Worm (Caenorhabditis elegans) whole organism, young adult: ENCODE measurements around the gene egl-20.

Experiments used
- C06A6.2 ChIP-seq: fragments of 200-800 bp; sonication (Bioruptor generic); conservative IDR thresholded peaks from 2 replicates; pipeline ENCODE4 v1.3.6; 2022; ENCODE audit warnings: missing genetic modification characterization, missing compliant biosample characterization
- F10E7.11 ChIP-seq: sonication (generic microtip); optimal IDR thresholded peaks from 2 replicates; lab custom pipeline; 2017; ENCODE audit warnings: mild to moderate bottlenecking, missing genetic modification characterization, moderate library complexity, missing compliant biosample characterization
- F55B11.4 ChIP-seq: sonication (generic microtip); optimal IDR thresholded peaks from 2 replicates; lab custom pipeline; 2016; ENCODE audit warnings: missing compliant biosample characterization, missing genetic modification characterization, borderline replicate concordance; ENCODE audit not compliant: insufficient read depth
- K12H6.12 ChIP-seq: fragments of 200-800 bp; sonication (Bioruptor generic); optimal IDR thresholded peaks from 2 replicates; lab custom pipeline; 2018; ENCODE audit warnings: mild to moderate bottlenecking, missing genetic modification characterization, missing compliant biosample characterization
- T07F8.4 ChIP-seq: sonication (generic microtip); optimal IDR thresholded peaks from 2 replicates; lab custom pipeline; 2016; ENCODE audit warnings: mild to moderate bottlenecking, missing genetic modification characterization, moderate library complexity, missing compliant biosample characterization
- T26A5.8 ChIP-seq: sonication (generic microtip); optimal IDR thresholded peaks from 2 replicates; lab custom pipeline; 2016; ENCODE audit warnings: missing genetic modification characterization, missing compliant biosample characterization
- Y53G8AR.9 ChIP-seq: fragments of 200-800 bp; sonication (Bioruptor generic); conservative IDR thresholded peaks from 2 replicates; pipeline ENCODE4 v1.3.6; 2022; ENCODE audit warnings: missing genetic modification reagents, missing genetic modification characterization, missing compliant biosample characterization
- ama-1 ChIP-seq, 3 experiments: fragments of 150-350 bp in 1 of 3; sonication (generic microtip) in 2 of 3; optimal IDR thresholded peaks; 2 replicates each; lab custom pipeline; 2014 to 2018; ENCODE audit warnings: missing biosample characterization in 2 of 3, missing genetic modification characterization in 2 of 3, missing genetic modification reagents in 2 of 3
- bed-1 ChIP-seq: fragments of 200-800 bp; sonication (Bioruptor generic); IDR thresholded peaks from 2 replicates; pipeline ENCODE4 v1.3.6; 2022; ENCODE audit warnings: missing genetic modification reagents, missing genetic modification characterization, missing compliant biosample characterization
- ccch-3 ChIP-seq: fragments of 200-800 bp; sonication (Bioruptor generic); optimal IDR thresholded peaks from 2 replicates; lab custom pipeline; 2018; ENCODE audit warnings: mild to moderate bottlenecking, missing genetic modification characterization, missing compliant biosample characterization
- ceh-27 ChIP-seq: fragments of 200-800 bp; sonication (Bioruptor generic); optimal IDR thresholded peaks from 2 replicates; lab custom pipeline; 2018; ENCODE audit warnings: mild to moderate bottlenecking, missing genetic modification characterization, moderate library complexity, missing compliant biosample characterization
- ceh-79 ChIP-seq: sonication (generic microtip); optimal IDR thresholded peaks from 2 replicates; lab custom pipeline; 2017; ENCODE audit warnings: mild to moderate bottlenecking, missing genetic modification characterization, missing compliant biosample characterization
- ceh-91 ChIP-seq: fragments of 200-800 bp; sonication (Bioruptor generic); IDR thresholded peaks from 2 replicates; pipeline ENCODE4 v1.3.6; 2022; ENCODE audit warnings: missing genetic modification reagents, missing genetic modification characterization, missing compliant biosample characterization
- dpff-1 ChIP-seq: sonication (generic microtip); optimal IDR thresholded peaks from 2 replicates; lab custom pipeline; 2017; ENCODE audit warnings: mild to moderate bottlenecking, missing genetic modification characterization, missing compliant biosample characterization
- dpl-1 ChIP-seq: fragments of 150-350 bp; optimal IDR thresholded peaks from 2 replicates; lab custom pipeline; 2014; ENCODE audit warnings: missing biosample characterization, missing genetic modification reagents, missing genetic modification characterization
- egrh-3 ChIP-seq: fragments of 200-800 bp; sonication (Bioruptor generic); IDR thresholded peaks from 2 replicates; pipeline ENCODE4 v1.3.6; 2022; ENCODE audit warnings: missing genetic modification reagents, missing genetic modification characterization, missing compliant biosample characterization
- ets-4 ChIP-seq: fragments of 200-800 bp; sonication (Bioruptor generic); optimal IDR thresholded peaks from 2 replicates; lab custom pipeline; 2018; ENCODE audit warnings: mild to moderate bottlenecking, missing genetic modification characterization, missing compliant biosample characterization
- gei-17 ChIP-seq: fragments of 200-800 bp; sonication (Bioruptor generic); optimal IDR thresholded peaks from 2 replicates; lab custom pipeline; 2018; ENCODE audit warnings: mild to moderate bottlenecking, missing genetic modification characterization, missing compliant biosample characterization
- hmg-20 ChIP-seq: fragments of 200-800 bp; sonication (Bioruptor generic); IDR thresholded peaks from 2 replicates; pipeline ENCODE4 v1.3.6; 2022; ENCODE audit warnings: missing genetic modification reagents, missing genetic modification characterization, missing compliant biosample characterization
- lag-1 ChIP-seq: fragments of 200-800 bp; sonication (Bioruptor generic); IDR thresholded peaks from 2 replicates; pipeline ENCODE4 v1.3.6; 2022; ENCODE audit warnings: missing genetic modification reagents, missing genetic modification characterization, missing compliant biosample characterization
- let-526 ChIP-seq: fragments of 200-800 bp; sonication (Bioruptor generic); IDR thresholded peaks from 2 replicates; pipeline ENCODE4 v1.3.6; 2022; ENCODE audit warnings: missing genetic modification reagents, missing genetic modification characterization, missing compliant biosample characterization
- lin-35 ChIP-seq, 3 experiments: fragments of 150-350 bp in 2 of 3; sonication (generic microtip) in 1 of 3; optimal IDR thresholded peaks; 2 replicates each; lab custom pipeline; 2014 to 2018; ENCODE audit warnings: missing biosample characterization in 3 of 3, missing genetic modification characterization in 3 of 3, missing genetic modification reagents in 3 of 3
- lin-40 ChIP-seq: sonication (generic microtip); optimal IDR thresholded peaks from 2 replicates; lab custom pipeline; 2016; ENCODE audit warnings: missing genetic modification characterization, mild to moderate bottlenecking, missing compliant biosample characterization, missing genotype, missing genetic modification reagents
- lin-54 ChIP-seq: fragments of 200-800 bp; sonication (Bioruptor generic); optimal IDR thresholded peaks from 2 replicates; lab custom pipeline; 2018; ENCODE audit warnings: mild to moderate bottlenecking, missing genetic modification characterization, missing compliant biosample characterization
- madf-3 ChIP-seq: fragments of 200-800 bp; sonication (Bioruptor generic); IDR thresholded peaks from 2 replicates; pipeline ENCODE4 v1.3.6; 2022; ENCODE audit warnings: missing genetic modification reagents, missing genetic modification characterization, missing compliant biosample characterization
- madf-8 ChIP-seq: fragments of 200-800 bp; sonication (Bioruptor generic); conservative IDR thresholded peaks from 2 replicates; pipeline ENCODE4 v1.3.6; 2022; ENCODE audit warnings: missing genetic modification reagents, missing genetic modification characterization, missing compliant biosample characterization
- mes-4 ChIP-seq: sonication (generic microtip); optimal IDR thresholded peaks from 2 replicates; lab custom pipeline; 2016; ENCODE audit warnings: missing genotype, missing genetic modification characterization, missing compliant biosample characterization
- nhr-120 ChIP-seq: fragments of 200-800 bp; sonication (Bioruptor generic); IDR thresholded peaks from 2 replicates; pipeline ENCODE4 v1.3.6; 2022; ENCODE audit warnings: missing genetic modification characterization, missing compliant biosample characterization
- pbrm-1 ChIP-seq: fragments of 200-800 bp; sonication (Bioruptor generic); IDR thresholded peaks from 2 replicates; pipeline ENCODE4 v1.3.6; 2022; ENCODE audit warnings: missing genetic modification reagents, missing genetic modification characterization, missing compliant biosample characterization
- pha-4 ChIP-seq: fragments of 150-350 bp; sonication (generic microtip); optimal IDR thresholded peaks from 2 replicates; lab custom pipeline; 2014; ENCODE audit warnings: missing biosample characterization, missing genetic modification reagents, missing genetic modification characterization
- rec-8 ChIP-seq, 2 experiments: sonication (generic microtip); optimal IDR thresholded peaks; 2 replicates each; lab custom pipeline; 2016; ENCODE audit warnings: mild to moderate bottlenecking in 2 of 2, missing genetic modification characterization in 2 of 2, missing genetic modification reagents in 2 of 2, missing genotype in 2 of 2, missing biosample characterization in 1 of 2, missing compliant biosample characterization in 1 of 2, moderate library complexity in 1 of 2
- sea-2 ChIP-seq: fragments of 200-800 bp; sonication (Bioruptor generic); IDR thresholded peaks from 2 replicates; pipeline ENCODE4 v1.3.6; 2022; ENCODE audit warnings: missing genetic modification characterization, missing compliant biosample characterization
- sptf-2 ChIP-seq: fragments of 200-800 bp; sonication (Bioruptor generic); optimal IDR thresholded peaks from 2 replicates; lab custom pipeline; 2018; ENCODE audit warnings: mild to moderate bottlenecking, missing genetic modification characterization, missing compliant biosample characterization
- unc-62 ChIP-seq: fragments of 150-350 bp; optimal IDR thresholded peaks from 2 replicates; lab custom pipeline; 2014; ENCODE audit warnings: missing biosample characterization, missing genetic modification reagents, missing genetic modification characterization
- ztf-18 ChIP-seq: sonication (generic microtip); optimal IDR thresholded peaks from 2 replicates; lab custom pipeline; 2016; ENCODE audit warnings: missing genotype, mild to moderate bottlenecking, missing genetic modification characterization, missing compliant biosample characterization
- ztf-22 ChIP-seq: fragments of 200-800 bp; sonication (Bioruptor generic); optimal IDR thresholded peaks from 2 replicates; lab custom pipeline; 2018; ENCODE audit warnings: mild to moderate bottlenecking, missing genetic modification characterization, moderate library complexity, missing compliant biosample characterization
- ztf-3 ChIP-seq: fragments of 200-800 bp; sonication (Bioruptor generic); optimal IDR thresholded peaks from 2 replicates; lab custom pipeline; 2018; ENCODE audit warnings: mild to moderate bottlenecking, missing genetic modification characterization, missing compliant biosample characterization

Gene egl-20

DNA sequence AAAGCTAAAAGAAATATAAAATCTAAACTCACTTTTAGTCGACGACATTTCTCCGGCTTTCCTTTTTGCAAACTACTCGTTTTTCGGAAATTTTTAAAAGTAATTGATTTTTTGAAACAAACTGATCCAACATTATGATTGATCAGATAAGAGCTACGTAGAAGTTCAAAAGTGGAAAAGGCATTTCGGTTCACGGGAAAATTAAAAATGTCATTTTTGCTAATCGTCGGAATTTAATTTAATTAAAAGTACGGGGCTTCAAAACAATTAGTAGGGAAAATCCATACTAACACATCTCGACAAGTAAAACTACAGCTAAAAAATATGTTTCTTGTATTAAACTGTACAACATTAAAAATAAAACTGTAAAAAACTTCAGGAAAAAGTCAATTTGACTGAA, 34.3 kb upstream of the egl-20 start, which contains the start of gene K07F5.8:
Gene K07F5.8 (minus strand): TSS at position 101 of the 400 bp plus-strand sequence.
- TF ChIP-seq ets-4 (GFP tag; lab: Kevin White, UChicago) (no peak), dpff-1 (tag; lab: Kevin White, UChicago) (no peak), ceh-27 (GFP tag; lab: Kevin White, UChicago) (no peak)

DNA sequence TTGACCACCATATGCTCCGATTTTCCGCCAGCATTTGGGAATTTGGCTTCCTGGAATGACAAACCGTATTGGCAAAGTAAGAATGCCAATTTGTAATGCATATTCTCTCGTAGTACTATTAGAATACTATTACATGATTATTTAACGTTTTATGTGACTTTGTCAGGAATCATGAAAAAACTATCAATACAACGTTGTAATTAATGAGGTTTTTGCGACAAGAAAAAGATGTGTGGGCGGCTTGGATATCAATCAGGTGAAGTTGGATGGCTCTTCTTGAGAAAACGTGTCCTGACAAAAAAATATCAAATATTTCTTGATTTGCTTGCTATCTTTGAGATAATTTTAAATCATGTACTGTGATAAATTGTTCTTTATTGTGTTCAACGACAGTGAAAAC, 32.7 kb upstream of the egl-20 start, which contains the start of gene K07F5.7:
Gene K07F5.7 (minus strand): TSS at position 101 of the 400 bp plus-strand sequence.
- TF ChIP-seq ceh-79 (tag; lab: Kevin White, UChicago) (no peak), Y53G8AR.9 (GFP tag; lab: Robert Waterston, UW) (no peak), F55B11.4 (no peak), lin-54 (GFP tag; lab: Kevin White, UChicago) (no peak), rec-8 (tag; optimal IDR thresholded peaks at IDR 0.05; lab: Kevin White, UChicago) (no peak), K12H6.12 (tag; lab: Kevin White, UChicago) (no peak), unc-62 (no peak), ama-1 (optimal IDR thresholded peaks at IDR 0.05; lab: Kevin White, UChicago) (no peak), ama-1 (GFP tag; optimal IDR thresholded peaks at IDR 0.05; lab: Kevin White, UChicago) (no peak), hmg-20 (GFP tag; lab: Robert Waterston, UW) (no peak), ccch-3 (GFP tag; lab: Kevin White, UChicago) (no peak), T26A5.8 (no peak), lin-35 (GFP tag; optimal IDR thresholded peaks at IDR 0.05; lab: Kevin White, UChicago) (no peak), bed-1 (no peak), ztf-18 (no peak), T07F8.4 (tag; lab: Kevin White, UChicago) (no peak), let-526 (GFP tag; lab: Robert Waterston, UW) (no peak), gei-17 (GFP tag; lab: Kevin White, UChicago) (no peak)

DNA sequence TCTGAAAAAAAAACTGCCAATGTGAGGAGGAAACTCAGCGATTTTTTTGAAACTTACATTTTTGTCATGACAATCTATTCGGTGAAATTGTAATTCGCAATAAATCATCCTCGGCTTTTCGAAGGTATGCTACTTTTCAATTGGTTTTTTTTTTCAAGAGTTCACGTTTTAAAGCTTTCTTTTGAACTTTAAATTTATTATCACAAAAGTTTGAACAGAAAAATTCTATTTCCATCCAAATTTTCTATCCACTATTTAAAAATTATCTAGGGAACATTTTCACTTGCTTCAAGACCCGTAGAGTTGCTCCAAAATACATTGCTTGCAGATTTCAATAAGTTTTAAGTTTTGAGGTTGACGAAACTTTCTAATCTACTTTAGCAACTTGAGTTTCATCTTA, 31.2 kb upstream of the egl-20 start, which contains the start of gene K07F5.6:
Gene K07F5.6 (minus strand): TSS at position 101 of the 400 bp plus-strand sequence.
- TF ChIP-seq nhr-120, result no peak
- TF ChIP-seq madf-3 (GFP tag; lab: Robert Waterston, UW), result no peak
- TF ChIP-seq dpl-1 (GFP tag; lab: Kevin White, UChicago), result no peak
- TF ChIP-seq egrh-3, result no peak
- no peak for TF ChIP-seq lin-40 (tag; lab: Kevin White, UChicago)
- TF ChIP-seq lag-1 (GFP tag; lab: Robert Waterston, UW), result no peak
- no peak for TF ChIP-seq ztf-3 (GFP tag; lab: Kevin White, UChicago)
- no peak for TF ChIP-seq pbrm-1 (GFP tag; lab: Robert Waterston, UW)
- TF ChIP-seq lin-54 (GFP tag; lab: Kevin White, UChicago), result no peak
- TF ChIP-seq sea-2, result no peak
- no peak for TF ChIP-seq mes-4 (tag; lab: Kevin White, UChicago)
- no peak for TF ChIP-seq ceh-91 (GFP tag; lab: Robert Waterston, UW)
- TF ChIP-seq pha-4 (tag; lab: Kevin White, UChicago), result no peak
- no peak for TF ChIP-seq ztf-18
- TF ChIP-seq sptf-2, result no peak
- no peak for TF ChIP-seq ztf-22 (GFP tag; lab: Kevin White, UChicago)
- TF ChIP-seq F10E7.11 (tag; lab: Kevin White, UChicago), result no peak
- TF ChIP-seq ccch-3 (GFP tag; lab: Kevin White, UChicago), result no peak

DNA sequence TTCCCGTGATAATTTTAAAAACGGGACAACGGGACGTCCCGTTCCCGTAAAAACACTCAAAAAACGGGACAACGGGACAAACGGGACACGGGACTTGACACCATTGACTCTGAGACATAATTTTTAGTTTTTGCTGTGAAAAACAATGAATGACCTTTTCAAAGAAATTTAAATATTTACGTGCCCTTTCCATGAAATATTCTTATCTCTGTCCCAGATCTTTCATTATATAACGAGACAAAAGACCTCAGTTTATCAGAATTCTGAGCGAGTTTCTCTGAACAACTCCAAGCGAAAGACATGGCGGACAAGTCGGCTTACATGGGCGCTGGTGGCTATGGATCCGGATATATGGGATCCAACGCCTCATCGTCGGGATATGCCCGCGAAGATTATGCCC, 28.4 kb upstream of the egl-20 start, which contains the start of gene nspd-2:
Gene nspd-2 (plus strand): TSS at position 301 of the 400 bp plus-strand sequence.
- TF ChIP-seq ztf-22 (GFP tag; lab: Kevin White, UChicago) (no peak), madf-8 (GFP tag; lab: Robert Waterston, UW) (no peak), ztf-18 (no peak), C06A6.2 (GFP tag; lab: Robert Waterston, UW) (no peak), T07F8.4 (tag; lab: Kevin White, UChicago) (no peak)
- TF ChIP-seq, all 124 proteins: peak for 0
